Fruit fly (Drosophila melanogaster) S2 (cell line): ENCODE measurements around the gene RhoGEF3.
A peak's percentile ranks its signal among the peaks of the same experiment; 100 is the strongest.

Source experiments
- CG8478 ChIP-seq: fragments of >200 bp; optimal IDR thresholded peaks from 2 replicates; lab custom pipeline; 2018
- CTCF ChIP-seq, 2 experiments: fragments of >200 bp; optimal IDR thresholded peaks; 2 replicates each; lab custom pipeline; 2018

RhoGEF3 gene

dm6 chr3L:276736-277487, at the start of gene RhoGEF3:
TSS of gene RhoGEF3 (plus strand) at chr3L:277437.
- TF ChIP-seq CG8478 (lab: Kevin White, UChicago), result no peak
- TF ChIP-seq CTCF (optimal IDR thresholded peaks at IDR 0.05; lab: Kevin White, UChicago), result no peak

dm6 chr3L:231504-231903, 45.7 kb upstream of the RhoGEF3 start, which contains the start of gene CG42846:
TSS of gene CG42846 (minus strand) at chr3L:231604.
- TF ChIP-seq CG8478 (lab: Kevin White, UChicago), result no peak

dm6 chr3L:232267-232666, 45.0 kb upstream of the RhoGEF3 start, which contains the start of gene CG34454:
TSS of gene CG34454 (minus strand) at chr3L:232350.
- TF ChIP-seq CTCF (optimal IDR thresholded peaks at IDR 0.05; lab: Kevin White, UChicago), result no peak
- no peak for TF ChIP-seq CG8478 (lab: Kevin White, UChicago)

dm6 chr3L:233251-233650, 44.0 kb upstream of the RhoGEF3 start, which contains the start of gene CG34453:
TSS of gene CG34453 (minus strand) at chr3L:233351.
- TF ChIP-seq CTCF (optimal IDR thresholded peaks at IDR 0.05; lab: Kevin White, UChicago) (no peak), CG8478 (lab: Kevin White, UChicago) (no peak)

dm6 chr3L:234337-234736, 42.9 kb upstream of the RhoGEF3 start:
- TF ChIP-seq CG8478 (lab: Kevin White, UChicago), result no peak
- TF ChIP-seq CTCF (optimal IDR thresholded peaks at IDR 0.05; lab: Kevin White, UChicago), result no peak

- TF ChIP-seq CTCF (optimal IDR thresholded peaks at IDR 0.05; lab: Kevin White, UChicago), result peak; percentile 96 to 97
- TF ChIP-seq CG8478 (lab: Kevin White, UChicago), result no peak
Measured at dm6 chr3L:246644-247199, 30.5 kb upstream of the RhoGEF3 start.

dm6 chr3L:247482-248225, 29.6 kb upstream of the RhoGEF3 start, which contains the start of gene mthl14:
TSS of gene mthl14 (plus strand) at chr3L:247491.
- no peak for TF ChIP-seq CTCF (optimal IDR thresholded peaks at IDR 0.05; lab: Kevin White, UChicago)
- TF ChIP-seq CG8478 (lab: Kevin White, UChicago), result no peak

- TF ChIP-seq CTCF (optimal IDR thresholded peaks at IDR 0.05; lab: Kevin White, UChicago), result peak in 1 of 2 experiments; percentile 18
- no peak for TF ChIP-seq CG8478 (lab: Kevin White, UChicago)
Measured at dm6 chr3L:248226-248758, 28.9 kb upstream of the RhoGEF3 start.

dm6 chr3L:257618-258475, 19.4 kb upstream of the RhoGEF3 start, which contains the start of the genes DIP2 and wac:
TSS of gene DIP2 (minus strand) at chr3L:257954.
TSS of gene wac (plus strand) at chr3L:258176.
- TF ChIP-seq CTCF (optimal IDR thresholded peaks at IDR 0.05; lab: Kevin White, UChicago), result peak in 1 of 2 experiments; percentile 57
- no peak for TF ChIP-seq CG8478 (lab: Kevin White, UChicago)

- TF ChIP-seq CTCF (optimal IDR thresholded peaks at IDR 0.05; lab: Kevin White, UChicago) (no peak), CG8478 (lab: Kevin White, UChicago) (no peak)
Measured at dm6 chr3L:262724-263177, 14.5 kb upstream of the RhoGEF3 start.

dm6 chr3L:263500-264377, 13.5 kb upstream of the RhoGEF3 start:
- TF ChIP-seq CTCF (optimal IDR thresholded peaks at IDR 0.05; lab: Kevin White, UChicago) (no peak), CG8478 (lab: Kevin White, UChicago) (no peak)

- TF ChIP-seq CG8478 (lab: Kevin White, UChicago) (no peak), CTCF (optimal IDR thresholded peaks at IDR 0.05; lab: Kevin White, UChicago) (peak in 1 of 2 experiments; percentile 5)
Measured at dm6 chr3L:264378-265151, 12.7 kb upstream of the RhoGEF3 start, which contains the start of the genes Tudor-SN and mRpL17. TSS of gene Tudor-SN (minus strand) at chr3L:264380. TSS of gene mRpL17 (plus strand) at chr3L:264779.
